Fruit fly (Drosophila melanogaster) whole organism: ENCODE results near the gene Rbp6.
A peak's percentile ranks its signal among the peaks of the same experiment; 100 is the strongest.

Source experiments
- CG8478 ChIP-seq: fragments of >200 bp; optimal IDR thresholded peaks from 2 replicates; lab custom pipeline; 2018; ENCODE audit warnings: inconsistent platforms
- psq ChIP-seq: fragments of >200 bp; optimal IDR thresholded peaks from 2 replicates; lab custom pipeline; 2017

- TF ChIP-seq psq (no peak), CG8478 (lab: Kevin White, UChicago) (peak; percentile 24)
Measured at dm6 chr3L:17010492-17011303, 227.3 kb downstream of the Rbp6 start.
